Worm (Caenorhabditis elegans): ENCODE measurements around the gene sra-4.

DNA sequence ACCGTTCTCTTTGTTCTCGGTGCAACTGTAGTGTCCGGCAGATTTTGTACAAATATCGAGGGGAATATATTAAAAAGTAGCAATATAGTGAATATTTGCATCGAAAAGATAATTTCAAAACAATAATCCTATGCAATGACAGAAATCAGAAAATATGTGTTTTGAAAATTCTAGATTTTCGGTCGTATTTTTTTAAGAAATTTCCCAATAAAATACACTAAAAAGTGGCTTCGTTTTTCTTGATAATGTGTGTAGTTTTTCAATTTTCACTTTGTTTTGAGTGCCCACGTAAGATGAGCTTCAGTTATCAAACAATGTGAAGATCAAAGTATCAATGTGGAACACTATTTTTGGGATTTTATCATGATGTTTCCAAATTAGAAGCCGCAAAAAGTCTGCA, 25.8 kb downstream of the sra-4 start, which contains the start of gene gcy-1:
- no peak for TF ChIP-seq nfya-1 (tag; optimal IDR thresholded peaks at IDR 0.05; ENCODE audit: borderline replicate concordance, insufficient read depth)
- no peak for TF ChIP-seq T26A5.8 (tag; optimal IDR thresholded peaks at IDR 0.05)
- TF ChIP-seq Y95B8A.8 (GFP tag; IDR thresholded peaks at IDR 0.05), result no peak
- no peak for TF ChIP-seq unc-62 (GFP tag; optimal IDR thresholded peaks at IDR 0.05)
